Worm (Caenorhabditis elegans) whole organism, late embryonic: ENCODE measurements around the gene mrps-17.

Experiments used
- C08G9.2 ChIP-seq: sonication (generic microtip); optimal IDR thresholded peaks from 2 replicates; lab custom pipeline; 2016; ENCODE audit warnings: mild to moderate bottlenecking, missing genetic modification characterization, moderate library complexity, missing compliant biosample characterization
- C38D4.7 ChIP-seq: fragments of 200-800 bp; sonication (Bioruptor generic); optimal IDR thresholded peaks from 2 replicates; lab custom pipeline; 2018; ENCODE audit warnings: mild to moderate bottlenecking, missing genetic modification characterization, moderate library complexity, missing compliant biosample characterization
- F13H6.1 ChIP-seq: sonication (generic microtip); optimal IDR thresholded peaks from 2 replicates; lab custom pipeline; 2016; ENCODE audit warnings: missing genetic modification characterization, missing compliant biosample characterization
- K02D7.2 ChIP-seq: sonication (generic microtip); optimal IDR thresholded peaks from 2 replicates; lab custom pipeline; 2017; ENCODE audit warnings: mild to moderate bottlenecking, missing genetic modification characterization, missing compliant biosample characterization
- T23F11.4 ChIP-seq: fragments of 200-800 bp; sonication (Bioruptor generic); optimal IDR thresholded peaks from 2 replicates; lab custom pipeline; 2018; ENCODE audit warnings: mild to moderate bottlenecking, missing genetic modification characterization, missing compliant biosample characterization
- Y22D7AL.16 ChIP-seq: sonication (generic microtip); optimal IDR thresholded peaks from 2 replicates; lab custom pipeline; 2016; ENCODE audit warnings: missing genetic modification characterization, missing compliant biosample characterization
- ahr-1 ChIP-seq: sonication (generic microtip); optimal IDR thresholded peaks from 2 replicates; lab custom pipeline; 2016; ENCODE audit warnings: missing genetic modification characterization, missing compliant biosample characterization
- ama-1 ChIP-seq: fragments of 150-350 bp; optimal IDR thresholded peaks from 2 replicates; lab custom pipeline; 2014
- ceh-14 ChIP-seq: sonication (generic microtip); optimal IDR thresholded peaks from 2 replicates; lab custom pipeline; 2016; ENCODE audit warnings: missing genotype, missing genetic modification characterization, missing compliant biosample characterization
- ceh-18 ChIP-seq: sonication (generic microtip); optimal IDR thresholded peaks from 2 replicates; lab custom pipeline; 2016; ENCODE audit warnings: missing genetic modification characterization, missing compliant biosample characterization
- ceh-19 ChIP-seq: fragments of 200-800 bp; sonication (Bioruptor generic); optimal IDR thresholded peaks from 2 replicates; lab custom pipeline; 2018; ENCODE audit warnings: mild to moderate bottlenecking, missing genetic modification characterization, missing compliant biosample characterization
- ceh-2 ChIP-seq: sonication (generic microtip); optimal IDR thresholded peaks from 2 replicates; lab custom pipeline; 2016; ENCODE audit warnings: missing genotype, missing genetic modification characterization, missing compliant biosample characterization
- ceh-22 ChIP-seq: sonication (generic microtip); optimal IDR thresholded peaks from 2 replicates; lab custom pipeline; 2017; ENCODE audit warnings: missing biosample characterization, missing genetic modification characterization
- ceh-34 ChIP-seq: sonication (generic microtip); optimal IDR thresholded peaks from 2 replicates; lab custom pipeline; 2016; ENCODE audit warnings: mild to moderate bottlenecking, missing genetic modification characterization, missing compliant biosample characterization
- ceh-45 ChIP-seq: fragments of 200-800 bp; sonication (Bioruptor generic); IDR thresholded peaks from 2 replicates; pipeline ENCODE4 v1.3.6; 2022; ENCODE audit warnings: missing genetic modification reagents, missing genetic modification characterization, missing compliant biosample characterization
- ceh-48 ChIP-seq: sonication (generic microtip); optimal IDR thresholded peaks from 2 replicates; lab custom pipeline; 2016; ENCODE audit warnings: missing genetic modification characterization, inconsistent platforms, missing compliant biosample characterization
- ceh-6 ChIP-seq: fragments of 200-800 bp; sonication (Bioruptor generic); optimal IDR thresholded peaks from 2 replicates; lab custom pipeline; 2018; ENCODE audit warnings: mild to moderate bottlenecking, missing genetic modification characterization, missing compliant biosample characterization
- dmd-4 ChIP-seq: sonication (generic microtip); optimal IDR thresholded peaks from 2 replicates; lab custom pipeline; 2016; ENCODE audit warnings: borderline replicate concordance, missing genetic modification characterization, missing compliant biosample characterization
- elt-2 ChIP-seq: sonication (generic microtip); optimal IDR thresholded peaks from 2 replicates; lab custom pipeline; 2016; ENCODE audit warnings: missing genetic modification reagents, missing genetic modification characterization, missing compliant biosample characterization
- elt-4 ChIP-seq: sonication (generic microtip); optimal IDR thresholded peaks from 2 replicates; lab custom pipeline; 2016; ENCODE audit warnings: missing genetic modification characterization, missing compliant biosample characterization
- ets-4 ChIP-seq: sonication (generic microtip); optimal IDR thresholded peaks from 2 replicates; lab custom pipeline; 2016; ENCODE audit warnings: missing genetic modification characterization, missing compliant biosample characterization
- fkh-10 ChIP-seq: fragments of 150-350 bp; optimal IDR thresholded peaks from 2 replicates; lab custom pipeline; 2014; ENCODE audit warnings: missing biosample characterization, missing genetic modification reagents, missing genetic modification characterization
- fkh-6 ChIP-seq: sonication (generic microtip); optimal IDR thresholded peaks from 2 replicates; lab custom pipeline; 2016; ENCODE audit warnings: missing genetic modification characterization, missing compliant biosample characterization
- gmeb-2 ChIP-seq: sonication (generic microtip); optimal IDR thresholded peaks from 2 replicates; lab custom pipeline; 2016; ENCODE audit warnings: missing genetic modification characterization, inconsistent platforms, missing compliant biosample characterization
- hlh-13 ChIP-seq: fragments of 200-800 bp; sonication (Bioruptor generic); optimal IDR thresholded peaks from 2 replicates; lab custom pipeline; 2018; ENCODE audit warnings: mild to moderate bottlenecking, missing genetic modification characterization, missing compliant biosample characterization
- hlh-15 ChIP-seq: sonication (generic microtip); optimal IDR thresholded peaks from 2 replicates; lab custom pipeline; 2016; ENCODE audit warnings: missing genetic modification characterization, missing compliant biosample characterization
- hlh-30 ChIP-seq: sonication (generic microtip); optimal IDR thresholded peaks from 2 replicates; lab custom pipeline; 2017; ENCODE audit warnings: antibody characterized with exemption, missing genetic modification characterization, missing compliant biosample characterization; ENCODE audit not compliant: insufficient read depth
- hlh-8 ChIP-seq: sonication (generic microtip); optimal IDR thresholded peaks from 2 replicates; lab custom pipeline; 2016; ENCODE audit warnings: missing genotype, missing genetic modification characterization, missing compliant biosample characterization
- mec-3 ChIP-seq: sonication (generic microtip); optimal IDR thresholded peaks from 2 replicates; lab custom pipeline; 2016; ENCODE audit warnings: borderline replicate concordance, missing genetic modification characterization, missing compliant biosample characterization
- nfya-1 ChIP-seq: sonication (generic microtip); optimal IDR thresholded peaks from 2 replicates; lab custom pipeline; 2017; ENCODE audit warnings: missing genetic modification characterization, mild to moderate bottlenecking, missing compliant biosample characterization, antibody characterized with exemption, moderate library complexity
- nhr-232 ChIP-seq: sonication (generic microtip); optimal IDR thresholded peaks from 2 replicates; lab custom pipeline; 2016; ENCODE audit warnings: missing genetic modification characterization, missing compliant biosample characterization
- odd-2 ChIP-seq: sonication (generic microtip); optimal IDR thresholded peaks from 2 replicates; lab custom pipeline; 2017; ENCODE audit warnings: antibody characterized with exemption, mild to moderate bottlenecking, missing genetic modification characterization, missing compliant biosample characterization
- pha-4 ChIP-seq: fragments of 150-350 bp; optimal IDR thresholded peaks from 2 replicates; lab custom pipeline; 2018; ENCODE audit warnings: missing biosample characterization, missing genetic modification reagents, missing genetic modification characterization
- pqm-1 ChIP-seq: sonication (generic microtip); optimal IDR thresholded peaks from 2 replicates; lab custom pipeline; 2016; ENCODE audit warnings: missing genetic modification characterization, missing compliant biosample characterization
- pros-1 ChIP-seq: fragments of 150-350 bp; optimal IDR thresholded peaks from 2 replicates; lab custom pipeline; 2014; ENCODE audit warnings: missing biosample characterization, missing genetic modification reagents, missing genetic modification characterization
- ref-2 ChIP-seq: sonication (generic microtip); optimal IDR thresholded peaks from 2 replicates; lab custom pipeline; 2016; ENCODE audit warnings: missing genetic modification characterization, missing compliant biosample characterization
- sdc-2 ChIP-seq: sonication (generic microtip); optimal IDR thresholded peaks from 2 replicates; lab custom pipeline; 2016; ENCODE audit warnings: missing genotype, missing genetic modification characterization, missing compliant biosample characterization
- tbx-7 ChIP-seq: sonication (generic microtip); optimal IDR thresholded peaks from 2 replicates; lab custom pipeline; 2016; ENCODE audit warnings: missing genotype, missing genetic modification characterization, missing compliant biosample characterization
- ttx-3 ChIP-seq: sonication (generic microtip); optimal IDR thresholded peaks from 2 replicates; lab custom pipeline; 2016; ENCODE audit warnings: missing genetic modification reagents, missing genetic modification characterization, missing compliant biosample characterization
- unc-55 ChIP-seq: sonication (generic microtip); optimal IDR thresholded peaks from 2 replicates; lab custom pipeline; 2017; ENCODE audit warnings: missing biosample characterization, missing genetic modification reagents, missing genetic modification characterization

Gene mrps-17

DNA sequence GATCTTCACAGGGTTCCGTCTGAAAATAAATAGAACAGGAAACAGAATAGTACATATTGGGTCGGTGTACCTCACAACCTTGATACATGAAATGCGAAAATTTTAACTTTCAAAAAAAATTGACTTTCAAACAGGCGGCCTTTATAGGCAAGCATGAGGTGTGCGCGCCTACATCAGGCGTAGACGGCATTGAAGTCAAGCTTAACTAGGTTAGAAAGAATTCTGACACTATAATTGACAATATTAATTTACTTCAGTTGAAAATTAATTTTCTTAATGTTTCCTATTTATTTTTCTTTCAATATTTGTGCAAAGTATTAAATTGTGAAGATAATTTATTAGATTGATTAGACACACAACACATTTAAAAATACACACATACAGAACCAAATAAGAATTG is 19.7 kb downstream of the mrps-17 start, which contains the start of gene C05D11.5:
TSS of gene C05D11.5 (minus strand) at position 101 of the 400 bp plus-strand sequence.
- no peak for TF ChIP-seq ttx-3 (tag; lab: Kevin White, UChicago)
- TF ChIP-seq T23F11.4 (GFP tag; lab: Kevin White, UChicago) = no peak
- no peak for TF ChIP-seq ceh-14 (tag; lab: Kevin White, UChicago)
- TF ChIP-seq pros-1 (tag; lab: Kevin White, UChicago) = no peak
- no peak for TF ChIP-seq ceh-45 (GFP tag; lab: Robert Waterston, UW)
- no peak for TF ChIP-seq gmeb-2 (tag; lab: Kevin White, UChicago)
- no peak for TF ChIP-seq Y22D7AL.16 (tag; lab: Kevin White, UChicago)
- no peak for TF ChIP-seq nhr-232
- no peak for TF ChIP-seq ceh-6
- no peak for TF ChIP-seq pha-4 (tag; lab: Kevin White, UChicago)
- TF ChIP-seq ahr-1 (tag; lab: Kevin White, UChicago) = no peak
- no peak for TF ChIP-seq hlh-13
- no peak for TF ChIP-seq C08G9.2
- no peak for TF ChIP-seq mec-3 (tag; lab: Kevin White, UChicago)
- TF ChIP-seq tbx-7 (tag; lab: Kevin White, UChicago) = no peak
- TF ChIP-seq elt-2 (tag; lab: Kevin White, UChicago) = no peak
- TF ChIP-seq fkh-10 (GFP tag; lab: Kevin White, UChicago) = no peak
- TF ChIP-seq F13H6.1 (tag; lab: Kevin White, UChicago) = no peak

- no peak for TF ChIP-seq dmd-4
- no peak for TF ChIP-seq hlh-15 (tag; lab: Kevin White, UChicago)
- TF ChIP-seq hlh-30 = no peak
- TF ChIP-seq elt-4 (tag; lab: Kevin White, UChicago) = no peak
- no peak for TF ChIP-seq T23F11.4 (GFP tag; lab: Kevin White, UChicago)
- no peak for TF ChIP-seq tbx-7 (tag; lab: Kevin White, UChicago)
- TF ChIP-seq ceh-48 = no peak
- no peak for TF ChIP-seq ama-1 (lab: Kevin White, UChicago)
- TF ChIP-seq ceh-2 (tag; lab: Kevin White, UChicago) = no peak
- no peak for TF ChIP-seq C38D4.7
- TF ChIP-seq K02D7.2 = no peak
- TF ChIP-seq hlh-8 = no peak
- no peak for TF ChIP-seq nhr-232
- TF ChIP-seq fkh-10 (GFP tag; lab: Kevin White, UChicago) = no peak
- no peak for TF ChIP-seq ceh-22
- no peak for TF ChIP-seq ref-2 (tag; lab: Kevin White, UChicago)
Observed at ce11 chrIII:6411430-6411829, 20.2 kb downstream of the mrps-17 start.

- no peak for TF ChIP-seq F13H6.1 (tag; lab: Kevin White, UChicago)
- no peak for TF ChIP-seq nhr-232
- no peak for TF ChIP-seq pha-4 (tag; lab: Kevin White, UChicago)
- TF ChIP-seq sdc-2 (tag; lab: Kevin White, UChicago) = no peak
- TF ChIP-seq fkh-10 (GFP tag; lab: Kevin White, UChicago) = no peak
- no peak for TF ChIP-seq ref-2 (tag; lab: Kevin White, UChicago)
Observed at ce11 chrIII:6406829-6407228, 24.8 kb downstream of the mrps-17 start, which contains the start of gene let-756. Gene let-756, plus strand, starts transcription at chrIII:6407129.

DNA sequence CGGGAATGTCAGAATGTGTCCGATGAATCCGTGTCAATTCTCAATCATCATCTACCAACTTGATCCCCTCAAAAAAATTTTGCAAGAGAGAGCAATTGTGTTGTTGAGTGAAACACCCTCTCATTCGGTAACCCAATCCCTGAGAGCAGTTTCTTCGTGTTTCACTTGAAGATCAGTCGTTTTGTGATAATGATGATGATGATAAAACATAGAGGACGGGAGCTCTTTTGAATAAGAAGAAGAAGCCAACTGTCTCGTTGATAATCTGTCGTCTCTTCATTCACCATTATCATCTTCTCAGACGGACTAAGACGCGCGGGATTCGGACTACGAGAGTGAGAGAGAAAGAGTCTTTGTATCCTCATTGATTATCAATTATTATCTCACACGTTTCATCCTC is 26.5 kb downstream of the mrps-17 start:
- TF ChIP-seq ceh-19 (GFP tag; lab: Kevin White, UChicago) = no peak
- TF ChIP-seq fkh-6 (tag; lab: Kevin White, UChicago) = no peak
- TF ChIP-seq ets-4 (tag; lab: Kevin White, UChicago) = no peak
- peak; percentile 73 for TF ChIP-seq ceh-18 (tag; lab: Kevin White, UChicago)
- TF ChIP-seq nfya-1 (tag; lab: Kevin White, UChicago) = peak; percentile 18
- TF ChIP-seq pqm-1 (tag; lab: Kevin White, UChicago) = no peak
- no peak for TF ChIP-seq ceh-6
- TF ChIP-seq unc-55 = peak; percentile 92
- no peak for TF ChIP-seq odd-2 (tag; lab: Kevin White, UChicago)
- TF ChIP-seq ttx-3 (tag; lab: Kevin White, UChicago) = no peak
- TF ChIP-seq ceh-34 = peak; percentile 60
- TF ChIP-seq sdc-2 (tag; lab: Kevin White, UChicago) = no peak
